Worm (Caenorhabditis elegans) whole organism, L4 larva: ENCODE measurements around the gene C34F11.1.

Source experiments
- F10B5.3 ChIP-seq: sonication (generic microtip); optimal IDR thresholded peaks from 2 replicates; lab custom pipeline; 2016; ENCODE audit warnings: mild to moderate bottlenecking, missing genetic modification characterization, missing compliant biosample characterization
- F26F4.8 ChIP-seq: fragments of 200-800 bp; sonication (Bioruptor generic); conservative IDR thresholded peaks from 2 replicates; pipeline ENCODE4 v1.3.6; 2022; ENCODE audit warnings: missing genetic modification characterization, missing compliant biosample characterization
- F44E2.7 ChIP-seq: fragments of 200-800 bp; sonication (Bioruptor generic); IDR thresholded peaks from 2 replicates; pipeline ENCODE4 v2.1.2; 2022; ENCODE audit warnings: missing genetic modification characterization, missing compliant biosample characterization
- R02D3.7 ChIP-seq: fragments of 150-350 bp; sonication (generic microtip); optimal IDR thresholded peaks from 3 replicates; lab custom pipeline; 2014; ENCODE audit warnings: missing biosample characterization, missing genetic modification characterization
- T20F7.1 ChIP-seq: fragments of 200-800 bp; sonication (Bioruptor generic); optimal IDR thresholded peaks from 2 replicates; lab custom pipeline; 2018; ENCODE audit warnings: mild to moderate bottlenecking, missing genetic modification characterization, missing compliant biosample characterization
- Y5F2A.4 ChIP-seq: fragments of 200-800 bp; sonication (Bioruptor generic); optimal IDR thresholded peaks from 2 replicates; lab custom pipeline; 2018; ENCODE audit warnings: mild to moderate bottlenecking, missing genetic modification characterization, missing compliant biosample characterization
- Y75B8A.6 ChIP-seq: fragments of 200-800 bp; sonication (Bioruptor generic); IDR thresholded peaks from 2 replicates; pipeline ENCODE4 v1.3.6; 2022; ENCODE audit warnings: missing genetic modification reagents, missing genetic modification characterization, missing compliant biosample characterization
- ZK546.5 ChIP-seq, 2 experiments: sonication (generic microtip); optimal IDR thresholded peaks; 2 replicates each; lab custom pipeline; 2017; ENCODE audit warnings: missing biosample characterization in 2 of 2, missing genetic modification characterization in 2 of 2
- attf-4 ChIP-seq: sonication (generic microtip); optimal IDR thresholded peaks from 3 replicates; lab custom pipeline; 2017; ENCODE audit warnings: missing biosample characterization, missing genetic modification characterization
- ceh-28 ChIP-seq: fragments of 150-350 bp; optimal IDR thresholded peaks from 2 replicates; lab custom pipeline; 2014; ENCODE audit warnings: missing biosample characterization, missing genetic modification reagents, missing genetic modification characterization
- ceh-62 ChIP-seq: sonication (generic microtip); optimal IDR thresholded peaks from 2 replicates; lab custom pipeline; 2017; ENCODE audit warnings: missing biosample characterization, missing genetic modification characterization
- ces-1 ChIP-seq: fragments of 150-350 bp; sonication (generic microtip); optimal IDR thresholded peaks from 4 replicates; lab custom pipeline; 2014; ENCODE audit warnings: missing biosample characterization, missing genetic modification reagents, missing genetic modification characterization
- daf-16 ChIP-seq, 3 experiments: sonication (generic microtip); optimal IDR thresholded peaks; 2 replicates each; lab custom pipeline; 2016 to 2017; ENCODE audit warnings: missing genetic modification characterization in 3 of 3, missing genetic modification reagents in 3 of 3, mild to moderate bottlenecking in 2 of 3, missing compliant biosample characterization in 2 of 3, missing biosample characterization in 1 of 3, moderate library complexity in 1 of 3
- dmd-6 ChIP-seq: fragments of 200-800 bp; sonication (Bioruptor generic); IDR thresholded peaks from 2 replicates; pipeline ENCODE4 v1.3.6; 2022; ENCODE audit warnings: missing genetic modification reagents, missing genetic modification characterization, missing compliant biosample characterization
- fkh-10 ChIP-seq: fragments of 150-350 bp; optimal IDR thresholded peaks from 2 replicates; lab custom pipeline; 2014; ENCODE audit warnings: missing biosample characterization, missing genetic modification reagents, missing genetic modification characterization
- fos-1 ChIP-seq: fragments of 150-350 bp; optimal IDR thresholded peaks from 2 replicates; lab custom pipeline; 2014; ENCODE audit warnings: missing biosample characterization, missing genetic modification characterization
- gei-8 ChIP-seq: fragments of 200-800 bp; sonication (Bioruptor generic); optimal IDR thresholded peaks from 2 replicates; lab custom pipeline; 2018; ENCODE audit warnings: mild to moderate bottlenecking, missing genetic modification characterization, missing compliant biosample characterization
- hif-1 ChIP-seq, 2 experiments: sonication (generic microtip); optimal IDR thresholded peaks; 2 replicates each; lab custom pipeline; 2016 to 2017; ENCODE audit warnings: missing compliant biosample characterization in 2 of 2, missing genetic modification characterization in 2 of 2, missing genetic modification reagents in 2 of 2, missing genotype in 2 of 2, mild to moderate bottlenecking in 1 of 2
- hlh-11 ChIP-seq: fragments of 200-800 bp; sonication (Bioruptor generic); optimal IDR thresholded peaks from 2 replicates; lab custom pipeline; 2018; ENCODE audit warnings: mild to moderate bottlenecking, missing genetic modification characterization, missing compliant biosample characterization
- jun-1 ChIP-seq: fragments of 150-350 bp; optimal IDR thresholded peaks from 2 replicates; lab custom pipeline; 2014; ENCODE audit warnings: missing biosample characterization, missing genetic modification reagents, missing genetic modification characterization
- lin-13 ChIP-seq: fragments of 150-350 bp; optimal IDR thresholded peaks from 2 replicates; lab custom pipeline; 2014; ENCODE audit warnings: missing biosample characterization, missing genetic modification reagents, missing genetic modification characterization
- lin-15B ChIP-seq: fragments of 150-350 bp; sonication (generic microtip); optimal IDR thresholded peaks from 3 replicates; lab custom pipeline; 2014; ENCODE audit warnings: missing biosample characterization, missing genetic modification characterization
- lin-38 ChIP-seq: fragments of 200-800 bp; sonication (Bioruptor generic); IDR thresholded peaks from 2 replicates; pipeline ENCODE4 v1.3.6; 2022; ENCODE audit warnings: missing genetic modification reagents, missing genetic modification characterization, missing compliant biosample characterization
- lin-39 ChIP-seq: fragments of 150-350 bp; optimal IDR thresholded peaks from 2 replicates; lab custom pipeline; 2014; ENCODE audit warnings: missing biosample characterization, missing genetic modification reagents, missing genetic modification characterization
- madf-9 ChIP-seq: fragments of 200-800 bp; sonication (Bioruptor generic); conservative IDR thresholded peaks from 2 replicates; pipeline ENCODE4 v1.3.6; 2022; ENCODE audit warnings: missing genetic modification reagents, missing genetic modification characterization, missing compliant biosample characterization
- mxl-3 ChIP-seq: fragments of 200-800 bp; sonication (Bioruptor generic); optimal IDR thresholded peaks from 2 replicates; lab custom pipeline; 2018; ENCODE audit warnings: mild to moderate bottlenecking, missing genetic modification characterization, missing compliant biosample characterization
- nhr-237 ChIP-seq: sonication (generic microtip); optimal IDR thresholded peaks from 2 replicates; lab custom pipeline; 2017; ENCODE audit warnings: missing biosample characterization, missing genetic modification characterization
- nhr-25 ChIP-seq: sonication (generic microtip); optimal IDR thresholded peaks from 2 replicates; lab custom pipeline; 2017; ENCODE audit warnings: missing genetic modification characterization, mild to moderate bottlenecking, missing compliant biosample characterization, antibody characterized with exemption, moderate library complexity, borderline replicate concordance; ENCODE audit not compliant: insufficient read depth
- nhr-28 ChIP-seq: fragments of 150-350 bp; optimal IDR thresholded peaks from 2 replicates; lab custom pipeline; 2014; ENCODE audit warnings: missing biosample characterization, missing genetic modification characterization
- nhr-41 ChIP-seq: fragments of 200-800 bp; sonication (Bioruptor generic); IDR thresholded peaks from 2 replicates; pipeline ENCODE4 v1.3.6; 2022; ENCODE audit warnings: missing genetic modification reagents, missing genetic modification characterization, missing compliant biosample characterization
- nhr-6 ChIP-seq: fragments of 150-350 bp; optimal IDR thresholded peaks from 2 replicates; lab custom pipeline; 2014; ENCODE audit warnings: missing biosample characterization, missing genetic modification characterization
- nhr-76 ChIP-seq: fragments of 150-350 bp; optimal IDR thresholded peaks from 2 replicates; lab custom pipeline; 2014; ENCODE audit warnings: missing biosample characterization, missing genetic modification characterization
- pqm-1 ChIP-seq: sonication (generic microtip); optimal IDR thresholded peaks from 2 replicates; lab custom pipeline; 2017; ENCODE audit warnings: missing biosample characterization, missing genetic modification characterization
- snpc-1.2 ChIP-seq: fragments of 200-800 bp; sonication (Bioruptor generic); IDR thresholded peaks from 2 replicates; pipeline ENCODE4 v1.3.6; 2022; ENCODE audit warnings: missing genetic modification reagents, missing genetic modification characterization, missing compliant biosample characterization
- tag-97 ChIP-seq: fragments of 200-800 bp; sonication (Bioruptor generic); IDR thresholded peaks from 2 replicates; pipeline ENCODE4 v1.3.6; 2022; ENCODE audit warnings: missing genetic modification characterization, missing compliant biosample characterization
- unc-39 ChIP-seq: sonication (generic microtip); optimal IDR thresholded peaks from 2 replicates; lab custom pipeline; 2017; ENCODE audit warnings: missing biosample characterization, missing genetic modification characterization
- unc-62 ChIP-seq, 3 experiments: fragments of 150-350 bp in 1 of 3; sonication (generic microtip); optimal IDR thresholded peaks in 2 of 3; peaks in 1 of 3; 1 replicate in 1 of 3; 2 replicates in 2 of 3; lab custom pipeline; 2014 to 2017; ENCODE audit warnings: missing biosample characterization in 3 of 3, missing genetic modification characterization in 3 of 3, missing genetic modification reagents in 3 of 3, missing genotype in 1 of 3
- zfp-2 ChIP-seq: sonication (generic microtip); optimal IDR thresholded peaks from 2 replicates; lab custom pipeline; 2016; ENCODE audit warnings: mild to moderate bottlenecking, missing genetic modification characterization, missing compliant biosample characterization
- ztf-11 ChIP-seq: fragments of 150-350 bp; optimal IDR thresholded peaks from 2 replicates; lab custom pipeline; 2014; ENCODE audit warnings: missing biosample characterization, missing genetic modification characterization
- ztf-7 ChIP-seq: fragments of 150-350 bp; optimal IDR thresholded peaks from 2 replicates; lab custom pipeline; 2014; ENCODE audit warnings: missing biosample characterization, missing genetic modification characterization

C34F11.1 gene

DNA sequence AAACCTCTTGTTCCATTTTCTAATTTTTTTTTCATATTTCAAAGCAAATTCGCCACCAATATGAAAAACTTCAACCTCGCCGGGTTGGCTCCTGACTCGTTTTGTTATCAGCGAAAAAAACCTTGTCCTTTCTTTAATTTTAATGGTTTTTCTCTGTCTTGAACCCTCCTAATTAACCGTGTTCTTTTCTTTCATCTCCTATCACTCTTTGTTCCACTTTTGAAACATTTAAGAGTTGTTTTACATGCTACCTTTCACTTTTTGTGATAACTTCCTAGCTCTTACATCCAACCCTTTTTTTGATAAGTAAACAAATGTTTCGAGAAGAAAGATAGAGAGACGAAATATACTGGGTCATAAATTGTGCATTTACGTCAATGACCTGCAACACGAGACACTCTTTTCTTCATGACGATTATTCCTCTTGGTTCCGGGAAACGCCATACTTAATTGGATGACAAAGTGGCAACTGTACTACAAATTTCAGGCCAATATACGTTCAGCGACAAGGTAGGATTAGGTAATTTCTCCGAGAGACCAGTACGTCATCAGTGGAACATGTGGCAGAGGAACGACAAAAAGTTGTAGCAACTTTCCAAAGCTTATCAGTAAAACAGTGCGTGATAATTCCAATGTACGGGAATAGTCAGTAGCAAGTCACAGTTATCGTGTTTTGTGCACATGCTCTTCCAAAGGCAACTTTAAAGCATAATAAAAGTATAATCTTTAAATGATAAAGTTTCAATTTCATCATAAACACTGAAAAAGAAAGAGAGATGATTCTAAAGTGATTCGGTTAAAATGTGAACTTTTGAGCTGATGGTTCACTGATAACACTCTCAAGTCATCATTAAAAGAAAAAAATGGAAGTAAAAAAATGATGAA lies 27.9 kb upstream of the C34F11.1 start (continued):
- no peak for TF ChIP-seq Y75B8A.6 (GFP tag; lab: Robert Waterston, UW)
- no peak for TF ChIP-seq nhr-237 (tag; lab: Kevin White, UChicago)
- no peak for TF ChIP-seq jun-1 (tag; lab: Kevin White, UChicago)
- TF ChIP-seq tag-97 (GFP tag; lab: Robert Waterston, UW), result no peak
- no peak for TF ChIP-seq madf-9
- no peak for TF ChIP-seq unc-62 (GFP tag; optimal IDR thresholded peaks at IDR 0.05 in 1 of 2; lab: Kevin White, UChicago)
- TF ChIP-seq unc-62 (tag; optimal IDR thresholded peaks at IDR 0.05; lab: Kevin White, UChicago), result no peak
- no peak for TF ChIP-seq ztf-11 (tag; lab: Kevin White, UChicago)
- TF ChIP-seq zfp-2 (tag; lab: Kevin White, UChicago), result no peak
- TF ChIP-seq unc-39, result no peak
- TF ChIP-seq T20F7.1, result peak; percentile 5
- TF ChIP-seq attf-4 (tag; lab: Kevin White, UChicago), result no peak
- TF ChIP-seq lin-15B (tag; lab: Kevin White, UChicago), result no peak
- TF ChIP-seq Y5F2A.4 (GFP tag; lab: Kevin White, UChicago), result no peak
- TF ChIP-seq hif-1 (tag; optimal IDR thresholded peaks at IDR 0.05; lab: Kevin White, UChicago), result peak in 1 of 2 experiments; percentile 10
- TF ChIP-seq R02D3.7, result no peak
- no peak for TF ChIP-seq fkh-10 (GFP tag; lab: Kevin White, UChicago)
- no peak for TF ChIP-seq ztf-7 (tag; lab: Kevin White, UChicago)
- TF ChIP-seq nhr-25 (tag; lab: Kevin White, UChicago), result no peak
- peak; percentile 64 for TF ChIP-seq hlh-11 (tag; lab: Kevin White, UChicago)
- TF ChIP-seq lin-39 (tag; lab: Kevin White, UChicago), result no peak
- no peak for TF ChIP-seq F44E2.7 (GFP tag; lab: Robert Waterston, UW)
- TF ChIP-seq dmd-6 (GFP tag; lab: Robert Waterston, UW), result peak; percentile 71
- TF ChIP-seq mxl-3 (GFP tag; lab: Kevin White, UChicago), result peak; percentile 29
- TF ChIP-seq lin-13 (GFP tag; lab: Kevin White, UChicago), result no peak
- no peak for TF ChIP-seq ceh-28 (tag; lab: Kevin White, UChicago)
- no peak for TF ChIP-seq nhr-41 (GFP tag; lab: Robert Waterston, UW)
- TF ChIP-seq ceh-62, result no peak
- TF ChIP-seq F10B5.3, result no peak
- TF ChIP-seq snpc-1.2 (GFP tag; lab: Robert Waterston, UW), result no peak
- TF ChIP-seq pqm-1 (tag; lab: Kevin White, UChicago), result peak; percentile 86
- no peak for TF ChIP-seq gei-8 (GFP tag; lab: Kevin White, UChicago)
- no peak for TF ChIP-seq fos-1 (tag; lab: Kevin White, UChicago)
- TF ChIP-seq lin-38 (GFP tag; lab: Robert Waterston, UW), result no peak
- TF ChIP-seq F26F4.8, result no peak
- TF ChIP-seq daf-16 (GFP tag; optimal IDR thresholded peaks at IDR 0.05; lab: Kevin White, UChicago), result no peak
- peak; percentile 77 for TF ChIP-seq daf-16 (tag; optimal IDR thresholded peaks at IDR 0.05; lab: Kevin White, UChicago)
- TF ChIP-seq ZK546.5 (tag; optimal IDR thresholded peaks at IDR 0.05; lab: Kevin White, UChicago), result no peak
- TF ChIP-seq ces-1 (GFP tag; lab: Kevin White, UChicago), result no peak
- peak; percentile 51 for TF ChIP-seq nhr-28 (tag; lab: Kevin White, UChicago)
- no peak for TF ChIP-seq nhr-76 (tag; lab: Kevin White, UChicago)
- TF ChIP-seq nhr-6 (tag; lab: Kevin White, UChicago), result no peak
